Fruit fly (Drosophila melanogaster): ENCODE results near the gene MFS3.

Gene MFS3

DNA sequence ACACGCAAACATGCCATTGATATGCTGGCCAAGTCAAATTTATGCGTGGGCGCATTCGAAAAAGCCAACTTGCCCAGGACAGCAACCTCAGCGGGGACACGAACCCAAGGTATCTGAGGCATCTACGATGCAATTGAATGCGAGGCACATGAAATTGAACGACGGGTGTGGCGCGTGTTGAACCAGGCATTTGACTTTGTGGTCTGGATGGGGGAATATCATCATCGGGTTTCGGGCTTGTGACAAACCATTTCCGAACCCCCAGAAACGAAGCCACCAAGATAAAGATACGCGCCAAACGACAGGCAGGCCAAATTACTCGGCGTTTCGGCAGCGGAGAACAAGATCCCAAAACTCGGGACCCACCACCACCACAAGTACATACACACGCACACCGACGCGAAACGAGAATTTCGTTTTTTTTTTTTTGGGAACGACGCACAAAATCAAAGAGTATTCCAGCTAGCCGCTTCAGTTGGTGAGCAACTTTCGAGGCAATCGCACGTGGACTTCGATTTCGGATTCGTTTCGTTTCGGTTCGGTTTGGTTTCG lies at the start of gene MFS3 (continued):
- TF ChIP-seq CG6765 (GFP tag; optimal IDR thresholded peaks at IDR 0.05) (no peak), CG6272 (GFP tag; IDR thresholded peaks at IDR 0.05) (peak; percentile 6; the same call in 1 of the 2 replicates), mirr (GFP tag; optimal IDR thresholded peaks at IDR 0.05) (peak; percentile 11), Sry-β (GFP tag; optimal IDR thresholded peaks at IDR 0.05) (no peak), D19A (tag; optimal IDR thresholded peaks at IDR 0.05) (peak; percentile 88), HmgD (GFP tag; optimal IDR thresholded peaks at IDR 0.05) (peak; percentile 61), ewg (GFP tag; optimal IDR thresholded peaks at IDR 0.05) (peak; percentile 99), Opbp (GFP tag; IDR thresholded peaks at IDR 0.05; ENCODE audit: partially characterized antibody) (peak; percentile 13; the same call in 1 of the 3 replicates), CG6791 (GFP tag; IDR thresholded peaks at IDR 0.05; ENCODE audit: partially characterized antibody) (0 out of 3 replicates have a peak, but pooled peaks have one; percentile 38), shn (GFP tag; optimal IDR thresholded peaks at IDR 0.05) (no peak), nmo (GFP tag; optimal IDR thresholded peaks at IDR 0.05) (peak; percentile 7), CG18599 (GFP tag; optimal IDR thresholded peaks at IDR 0.05) (peak; percentile 46), chinmo (GFP tag; IDR thresholded peaks at IDR 0.05; ENCODE audit: partially characterized antibody) (peak; percentile 95), C15 (GFP tag; IDR thresholded peaks at IDR 0.05) (0 out of 3 replicates have a peak, but pooled peaks have one; percentile 4), scrt (GFP tag; optimal IDR thresholded peaks at IDR 0.05) (peak; percentile 13), zfh1 (GFP tag; IDR thresholded peaks at IDR 0.05) (no peak), Side (GFP tag; optimal IDR thresholded peaks at IDR 0.05) (no peak), CG2116 (GFP tag; optimal IDR thresholded peaks at IDR 0.05) (peak; percentile 33), CG34376 (GFP tag; optimal IDR thresholded peaks at IDR 0.05) (peak; percentile 24), Hmr (GFP tag; optimal IDR thresholded peaks at IDR 0.05) (peak; percentile 74), sr (GFP tag; IDR thresholded peaks at IDR 0.05) (peak; percentile 98), CG2712 (tag; optimal IDR thresholded peaks at IDR 0.05) (no peak), Hand (GFP tag; optimal IDR thresholded peaks at IDR 0.05) (peak; percentile 31), CG3163 (GFP tag; optimal IDR thresholded peaks at IDR 0.05) (peak; percentile 19), dysf (GFP tag; IDR thresholded peaks at IDR 0.05) (0 out of 3 replicates have a peak, but pooled peaks have one; percentile 22), H2.0 (GFP tag; IDR thresholded peaks at IDR 0.05) (no peak), sens (GFP tag) (peak; percentile 57), lov (optimal IDR thresholded peaks at IDR 0.05) (no peak), lov (GFP tag; IDR thresholded peaks at IDR 0.05) (no peak), CG42726 (GFP tag; IDR thresholded peaks at IDR 0.05; ENCODE audit: partially characterized antibody) (0 out of 2 replicates have a peak, but pooled peaks have one; percentile 3), HmgZ (tag; optimal IDR thresholded peaks at IDR 0.05) (peak; percentile 4), CG2120 (GFP tag; optimal IDR thresholded peaks at IDR 0.05) (peak; percentile 18), Eip74EF (GFP tag; optimal IDR thresholded peaks at IDR 0.05) (peak in 1 of 2 experiments; percentile 23), CG12391 (tag; optimal IDR thresholded peaks at IDR 0.05) (peak; percentile 3), CG13775 (GFP tag; optimal IDR thresholded peaks at IDR 0.05) (peak; percentile 2), lab (GFP tag; optimal IDR thresholded peaks at IDR 0.05) (peak; percentile 64), Fer1 (GFP tag; optimal IDR thresholded peaks at IDR 0.05) (peak; percentile 62), z (GFP tag; IDR thresholded peaks at IDR 0.05) (0 out of 3 replicates have a peak, but pooled peaks have one; percentile 12)

DNA sequence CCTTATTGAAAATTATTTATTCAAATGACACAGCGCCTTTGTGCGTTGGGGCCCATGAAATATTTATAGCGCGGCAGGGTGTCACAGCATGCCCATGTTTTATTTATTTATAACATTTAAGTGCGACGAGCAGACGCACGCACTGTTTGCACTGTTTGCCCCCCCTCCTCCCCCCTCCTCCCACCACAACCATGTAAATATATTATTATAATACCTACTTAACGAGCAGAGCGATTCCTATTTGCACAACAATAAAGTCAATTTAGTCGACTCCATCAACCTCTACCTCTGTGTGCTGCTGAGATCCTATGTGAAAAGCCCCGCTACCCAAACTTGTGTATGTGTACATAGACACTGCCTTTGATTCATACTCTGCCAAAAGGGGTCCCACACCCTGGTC lies 48.3 kb upstream of the MFS3 start:
- TF ChIP-seq B-H2 (GFP tag; optimal IDR thresholded peaks at IDR 0.05) (peak; percentile 3), dysf (GFP tag; IDR thresholded peaks at IDR 0.05) (no peak; the same call in 2 of the 3 replicates), Xrp1 (GFP tag; IDR thresholded peaks at IDR 0.05) (peak; percentile 47; the same call in 1 of the 2 replicates), Hr51 (GFP tag; optimal IDR thresholded peaks at IDR 0.05) (peak in 1 of 2 experiments; percentile 1), otp (GFP tag; IDR thresholded peaks at IDR 0.05) (peak; percentile 72; the same call in 2 of the 3 replicates), CG9876 (GFP tag; optimal IDR thresholded peaks at IDR 0.05) (no peak), scrt (GFP tag; optimal IDR thresholded peaks at IDR 0.05) (peak; percentile 6), CG11504 (tag; optimal IDR thresholded peaks at IDR 0.05) (peak; percentile 24), CG10209 (GFP tag; optimal IDR thresholded peaks at IDR 0.05) (peak; percentile 48), Hmx (GFP tag; optimal IDR thresholded peaks at IDR 0.05) (no peak), CG13775 (GFP tag; optimal IDR thresholded peaks at IDR 0.05) (no peak), CG3407 (GFP tag; optimal IDR thresholded peaks at IDR 0.05) (peak; percentile 78), dmrt99B (tag; optimal IDR thresholded peaks at IDR 0.05) (peak; percentile 35), aop (GFP tag; IDR thresholded peaks at IDR 0.05) (no peak), CG14860 (GFP tag; IDR thresholded peaks at IDR 0.05; ENCODE audit: partially characterized antibody) (no peak)
